Fruit fly (Drosophila melanogaster) whole organism, prepupa: ENCODE measurements around the gene fln.

Experiments used
- CG1621 ChIP-seq: fragments of 200-800 bp; sonication (Bioruptor generic); optimal IDR thresholded peaks from 3 replicates; lab custom pipeline; 2018; ENCODE audit warnings: missing biosample characterization, mild to moderate bottlenecking, missing genetic modification characterization
- CG7368 ChIP-seq: fragments of 200-800 bp; sonication (Bioruptor generic); optimal IDR thresholded peaks from 3 replicates; lab custom pipeline; 2016; ENCODE audit warnings: missing biosample characterization, missing genetic modification characterization
- Sox102F ChIP-seq: fragments of 200-800 bp; sonication (Bioruptor generic); optimal IDR thresholded peaks from 2 replicates; lab custom pipeline; 2016; ENCODE audit warnings: missing biosample characterization, mild to moderate bottlenecking, missing genetic modification characterization

DNA sequence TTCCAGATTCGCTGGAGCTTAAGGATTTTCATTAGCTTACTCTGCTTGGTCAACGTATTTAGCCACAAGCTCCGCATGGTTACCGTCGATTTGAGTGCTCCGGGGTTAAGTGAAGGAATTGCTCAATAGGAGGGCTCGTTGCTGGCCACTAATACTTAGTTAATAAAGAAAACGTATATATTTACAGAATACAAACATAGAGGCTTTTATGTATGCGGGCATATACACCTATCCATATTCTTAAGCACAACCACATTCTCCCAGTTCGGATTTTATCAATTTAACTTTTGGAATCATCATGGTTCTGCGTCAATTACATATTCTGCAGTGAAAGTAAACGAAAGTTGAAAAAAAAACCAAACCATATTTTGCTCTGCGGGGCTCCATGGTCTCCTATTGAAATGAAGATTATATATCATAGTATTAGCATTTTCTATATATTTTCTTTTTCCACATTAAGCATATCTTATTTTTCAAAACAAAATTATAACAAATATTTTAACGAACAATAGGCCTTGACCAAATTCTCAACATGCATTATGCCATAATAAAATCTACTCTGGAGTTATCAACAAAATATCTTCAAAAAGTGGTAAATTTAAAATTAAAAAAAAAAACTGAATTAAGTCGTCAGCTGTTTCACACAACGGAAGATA is 9.2 kb upstream of the fln start, which contains the start of the genes Tom20 and Gabat:
- TF ChIP-seq CG7368 (no peak), Sox102F (GFP tag; lab: Kevin White, UChicago) (no peak), CG1621 (no peak)
